Fruit fly (Drosophila melanogaster): ENCODE measurements around the gene CG33272.

CG33272 gene

DNA sequence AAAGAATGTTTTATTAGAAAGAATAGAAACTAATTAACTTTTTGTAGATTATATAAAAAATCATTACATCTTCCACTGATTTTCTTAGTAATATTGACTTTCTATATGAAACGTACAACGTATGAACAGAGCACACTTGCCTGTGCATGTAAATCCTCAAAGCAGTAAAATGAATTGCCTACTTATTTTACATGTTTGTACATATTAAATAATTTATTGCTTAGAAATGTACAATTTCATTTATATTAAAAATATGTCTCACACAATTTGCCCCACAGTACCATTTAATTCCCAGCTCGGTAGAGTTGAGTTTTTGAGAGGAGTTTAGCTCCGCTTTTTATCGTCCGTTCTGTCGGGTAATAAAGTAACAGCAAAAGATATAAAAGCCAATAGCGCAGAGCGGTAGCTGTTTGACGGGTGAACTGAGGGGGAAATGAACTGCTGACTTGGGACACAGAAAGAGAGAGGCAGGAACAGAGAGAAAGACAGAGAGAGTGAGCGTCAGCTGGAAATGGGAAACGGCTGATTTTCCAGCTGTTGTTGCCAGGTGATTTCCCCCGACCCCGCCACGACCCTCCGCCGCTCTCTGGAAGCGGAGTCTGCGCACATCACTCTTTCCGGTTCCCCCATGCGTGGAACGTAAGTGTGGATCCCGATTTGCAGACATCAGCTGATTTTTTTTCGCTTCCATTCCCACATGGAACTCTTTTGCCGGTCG lies 17.1 kb downstream of the CG33272 start (continued):
- TF ChIP-seq Ets65A (GFP tag): no peak
- no peak for TF ChIP-seq CG10959 (GFP tag; IDR thresholded peaks at IDR 0.05)
- peak; percentile 78 for TF ChIP-seq abd-A (tag; optimal IDR thresholded peaks at IDR 0.05)
- TF ChIP-seq CoRest (tag; optimal IDR thresholded peaks at IDR 0.05): no peak
- TF ChIP-seq CG13296 (GFP tag; optimal IDR thresholded peaks at IDR 0.05): peak; percentile 37
- TF ChIP-seq CG1832 (GFP tag; optimal IDR thresholded peaks at IDR 0.05): peak; percentile 45
- no peak for TF ChIP-seq Hr3 (GFP tag; optimal IDR thresholded peaks at IDR 0.05)
- TF ChIP-seq CG15514 (GFP tag; optimal IDR thresholded peaks at IDR 0.05): peak; percentile 25
- peak; percentile 1 for TF ChIP-seq pzg (GFP tag; optimal IDR thresholded peaks at IDR 0.05)
- peak; percentile 10 for TF ChIP-seq Meics (GFP tag; optimal IDR thresholded peaks at IDR 0.05)
- TF ChIP-seq Doc3 (GFP tag; IDR thresholded peaks at IDR 0.05; ENCODE audit: partially characterized antibody): peak; percentile 14; the same call in 1 of the 3 replicates
- TF ChIP-seq CG4328 (GFP tag; optimal IDR thresholded peaks at IDR 0.05): peak; percentile 16
- peak; percentile 60; the same call in 1 of the 3 replicates for TF ChIP-seq gce (GFP tag; IDR thresholded peaks at IDR 0.05)
- no peak for TF ChIP-seq stwl (tag; optimal IDR thresholded peaks at IDR 0.05)
- TF ChIP-seq ac (GFP tag; optimal IDR thresholded peaks at IDR 0.05): peak; percentile 28
- 0 out of 2 replicates have a peak, but pooled peaks have one; percentile 9 for TF ChIP-seq CG31441 (GFP tag; IDR thresholded peaks at IDR 0.05)
- peak; percentile 36 for TF ChIP-seq Hmr (GFP tag; optimal IDR thresholded peaks at IDR 0.05)
- TF ChIP-seq CG10431 (GFP tag; optimal IDR thresholded peaks at IDR 0.05): peak; percentile 51
- no peak for TF ChIP-seq trem (tag; optimal IDR thresholded peaks at IDR 0.05)
- TF ChIP-seq CG7556 (GFP tag; optimal IDR thresholded peaks at IDR 0.05): no peak
- TF ChIP-seq wek (GFP tag; optimal IDR thresholded peaks at IDR 0.05): peak; percentile 67
- no peak for TF ChIP-seq hb (GFP tag; IDR thresholded peaks at IDR 0.05; ENCODE audit: partially characterized antibody)
- peak; percentile 45 for TF ChIP-seq Hand (GFP tag; optimal IDR thresholded peaks at IDR 0.05)
- TF ChIP-seq prd (optimal IDR thresholded peaks at IDR 0.05): no peak
- no peak for TF ChIP-seq prd (GFP tag; IDR thresholded peaks at IDR 0.05)
- peak; percentile 51 for TF ChIP-seq CG6813 (GFP tag; optimal IDR thresholded peaks at IDR 0.05)
- TF ChIP-seq CG11093 (GFP tag; IDR thresholded peaks at IDR 0.05): no peak
- TF ChIP-seq ftz-f1 (GFP tag; optimal IDR thresholded peaks at IDR 0.05): no peak
- no peak for TF ChIP-seq fd96Cb (tag; optimal IDR thresholded peaks at IDR 0.05)
- no peak for TF ChIP-seq CG6254 (GFP tag; optimal IDR thresholded peaks at IDR 0.05)
- TF ChIP-seq CG15269 (tag; optimal IDR thresholded peaks at IDR 0.05): peak; percentile 24
- peak; percentile 6 for TF ChIP-seq CTCF (GFP tag; optimal IDR thresholded peaks at IDR 0.05)
- TF ChIP-seq sna (GFP tag; IDR thresholded peaks at IDR 0.05; ENCODE audit: partially characterized antibody): peak; percentile 47; the same call in 1 of the 2 replicates
- TF ChIP-seq ash1 (GFP tag; optimal IDR thresholded peaks at IDR 0.05): no peak
- peak; percentile 11; the same call in 1 of the 2 replicates for TF ChIP-seq Adf1 (GFP tag; IDR thresholded peaks at IDR 0.05)
- peak; percentile 49 for TF ChIP-seq CG17912 (GFP tag; optimal IDR thresholded peaks at IDR 0.05)
- TF ChIP-seq CG8089 (GFP tag; optimal IDR thresholded peaks at IDR 0.05): no peak
- TF ChIP-seq Pdp1 (GFP tag; optimal IDR thresholded peaks at IDR 0.05): no peak
- no peak for TF ChIP-seq Spps (tag; optimal IDR thresholded peaks at IDR 0.05)
- TF ChIP-seq eve (GFP tag; optimal IDR thresholded peaks at IDR 0.05): peak in 1 of 2 experiments; percentile 76
- TF ChIP-seq CG17829 (tag; optimal IDR thresholded peaks at IDR 0.05): no peak
- no peak for TF ChIP-seq HmgD (GFP tag; optimal IDR thresholded peaks at IDR 0.05)
- peak; percentile 28 for TF ChIP-seq CG5180 (GFP tag; optimal IDR thresholded peaks at IDR 0.05)
- 0 out of 2 replicates have a peak, but pooled peaks have one; percentile 5 for TF ChIP-seq sim (GFP tag; IDR thresholded peaks at IDR 0.05)
- peak; percentile 62 for TF ChIP-seq pfk (GFP tag; optimal IDR thresholded peaks at IDR 0.05)
- TF ChIP-seq fru (optimal IDR thresholded peaks at IDR 0.05): no peak
- TF ChIP-seq bsh (GFP tag; optimal IDR thresholded peaks at IDR 0.05): peak in 1 of 2 experiments; percentile 48
- TF ChIP-seq dm (GFP tag; optimal IDR thresholded peaks at IDR 0.05): no peak
- peak; percentile 48; the same call in 1 of the 2 replicates for TF ChIP-seq CG32532 (GFP tag; IDR thresholded peaks at IDR 0.05)
